Worm (Caenorhabditis elegans): ENCODE data around the gene lpr-3.

The lpr-3 gene

ce11 chrX:11057028-11057427, at the start of gene lpr-3:
Gene lpr-3 (plus strand): TSS chrX:11057401.
- TF ChIP-seq egl-44 (GFP tag; IDR thresholded peaks at IDR 0.05): no peak
- no peak for TF ChIP-seq mxl-1 (tag; optimal IDR thresholded peaks at IDR 0.05)
- TF ChIP-seq lag-1 (GFP tag; IDR thresholded peaks at IDR 0.05): no peak
- no peak for TF ChIP-seq nhr-90 (tag; optimal IDR thresholded peaks at IDR 0.05)
- no peak for TF ChIP-seq nhr-120 (GFP tag; IDR thresholded peaks at IDR 0.05)

ce11 chrX:11008052-11008451, 49.1 kb upstream of the lpr-3 start, which contains the start of gene del-5:
Gene del-5 (minus strand): TSS chrX:11008181.
- TF ChIP-seq pbrm-1 (GFP tag; IDR thresholded peaks at IDR 0.05): no peak
- TF ChIP-seq hmg-1.2 (GFP tag; IDR thresholded peaks at IDR 0.05): no peak
- TF ChIP-seq unc-62 (GFP tag; optimal IDR thresholded peaks at IDR 0.05): peak; percentile 14
- TF ChIP-seq tlf-1 (GFP tag; optimal IDR thresholded peaks at IDR 0.05): no peak
- no peak for TF ChIP-seq C06A6.2 (GFP tag; conservative IDR thresholded peaks at IDR 0.05)
- TF ChIP-seq mel-28 (tag; optimal IDR thresholded peaks at IDR 0.05; ENCODE audit: borderline replicate concordance): no peak
- no peak for TF ChIP-seq fkh-3 (tag; optimal IDR thresholded peaks at IDR 0.05)
- no peak for TF ChIP-seq lin-40 (tag; optimal IDR thresholded peaks at IDR 0.05)
- TF ChIP-seq rpc-1 (optimal IDR thresholded peaks at IDR 0.05): no peak
- no peak for TF ChIP-seq rpc-1 (tag; optimal IDR thresholded peaks at IDR 0.05)
- TF ChIP-seq ama-1 (optimal IDR thresholded peaks at IDR 0.05): no peak
- TF ChIP-seq ama-1 (GFP tag; optimal IDR thresholded peaks at IDR 0.05): no peak
- TF ChIP-seq egl-44 (GFP tag; IDR thresholded peaks at IDR 0.05): no peak
- peak; percentile 58 for TF ChIP-seq nhr-80 (tag; optimal IDR thresholded peaks at IDR 0.05)
- TF ChIP-seq ceh-91 (GFP tag; IDR thresholded peaks at IDR 0.05): no peak
- TF ChIP-seq K12H6.12 (tag; optimal IDR thresholded peaks at IDR 0.05): no peak
- TF ChIP-seq B0019.2 (GFP tag; conservative IDR thresholded peaks at IDR 0.05): no peak
- no peak for TF ChIP-seq sdz-38 (tag; optimal IDR thresholded peaks at IDR 0.05)
- TF ChIP-seq Y79H2A.3 (GFP tag; conservative IDR thresholded peaks at IDR 0.05): no peak
- no peak for TF ChIP-seq ztf-6 (GFP tag; IDR thresholded peaks at IDR 0.05)
- TF ChIP-seq aptf-2 (GFP tag; conservative IDR thresholded peaks at IDR 0.05): no peak
- no peak for TF ChIP-seq hrde-1 (tag; optimal IDR thresholded peaks at IDR 0.05; ENCODE audit: borderline replicate concordance)
- no peak for TF ChIP-seq cebp-1 (GFP tag; IDR thresholded peaks at IDR 0.05)
- no peak for TF ChIP-seq cebp-1 (tag; optimal IDR thresholded peaks at IDR 0.05)
- peak; percentile 73 for TF ChIP-seq ets-4 (GFP tag; optimal IDR thresholded peaks at IDR 0.05)

DNA sequence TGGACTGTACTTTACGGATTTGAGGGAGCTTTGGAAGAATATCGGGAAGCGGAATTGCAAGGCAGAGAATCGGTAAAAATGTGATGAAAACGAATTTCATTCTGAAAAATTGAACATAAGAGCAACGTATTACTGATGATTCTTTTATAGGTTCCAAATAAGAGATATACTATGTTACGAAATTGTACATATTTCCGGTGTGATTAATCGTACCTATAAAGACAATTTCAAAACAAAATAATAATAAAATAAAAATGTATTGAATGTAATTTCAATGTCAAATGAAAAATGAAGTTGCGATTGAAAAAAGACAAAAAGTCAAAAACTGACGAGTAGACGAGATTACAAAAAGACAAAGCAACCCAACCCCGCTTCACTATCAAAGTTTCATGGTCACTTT, 48.2 kb upstream of the lpr-3 start, which contains the start of gene ttr-31:
TSS of gene ttr-31 (minus strand) at position 101 of the 400 bp plus-strand sequence.
- no peak for TF ChIP-seq dpl-1 (GFP tag; optimal IDR thresholded peaks at IDR 0.05)
- TF ChIP-seq bed-1 (GFP tag; IDR thresholded peaks at IDR 0.05): no peak
- TF ChIP-seq unc-62 (GFP tag; optimal IDR thresholded peaks at IDR 0.05): no peak
- TF ChIP-seq egrh-3 (GFP tag; IDR thresholded peaks at IDR 0.05): no peak
- TF ChIP-seq pbrm-1 (GFP tag; IDR thresholded peaks at IDR 0.05): no peak
- TF ChIP-seq F39B2.1 (GFP tag; IDR thresholded peaks at IDR 0.05): no peak
- no peak for TF ChIP-seq ztf-6 (GFP tag; IDR thresholded peaks at IDR 0.05)

DNA sequence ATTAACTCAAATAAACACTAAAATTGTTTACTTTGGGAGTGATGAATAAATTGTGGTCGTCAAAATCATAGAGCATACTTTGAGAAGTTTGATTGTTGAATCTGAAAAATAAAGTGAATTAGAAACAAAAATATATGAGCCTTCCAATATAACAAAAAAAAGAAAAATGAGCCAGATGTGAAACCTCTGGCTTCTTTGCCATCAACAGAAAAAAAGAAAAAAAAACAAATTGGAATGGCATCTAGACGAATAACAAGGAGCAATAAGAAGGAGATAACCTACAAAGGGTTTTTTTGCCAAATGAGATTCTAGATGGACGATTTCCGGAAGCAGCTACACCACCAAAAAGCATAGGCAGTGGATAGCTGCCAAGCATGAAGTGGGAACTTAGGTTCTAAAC, 46.6 kb upstream of the lpr-3 start, which contains the start of gene F58A3.4:
TSS of gene F58A3.4 (minus strand) at position 101 of the 400 bp plus-strand sequence.
- TF ChIP-seq ceh-91 (GFP tag; IDR thresholded peaks at IDR 0.05) (no peak), hsf-1 (GFP tag; IDR thresholded peaks at IDR 0.05) (no peak)

- TF ChIP-seq rec-8 (tag; optimal IDR thresholded peaks at IDR 0.05): no peak
- no peak for TF ChIP-seq F33H1.4 (GFP tag; IDR thresholded peaks at IDR 0.05)
- no peak for TF ChIP-seq ceh-27 (GFP tag; optimal IDR thresholded peaks at IDR 0.05)
Measured at ce11 chrX:11012337-11012736, 44.9 kb upstream of the lpr-3 start, which contains the start of gene F58A3.3. Gene F58A3.3 (plus strand): TSS chrX:11012637.
